Fruit fly (Drosophila melanogaster) whole organism, prepupa: ENCODE data around the gene CG14036.
A peak's percentile ranks its signal among the peaks of the same experiment; 100 is the strongest.

Experiments
- CG11762 ChIP-seq: fragments of 200-800 bp; sonication (Bioruptor generic); optimal IDR thresholded peaks from 3 replicates; lab custom pipeline; 2016; ENCODE audit warnings: missing biosample characterization, missing genetic modification characterization; ENCODE audit not compliant: insufficient read depth
- CG11902 ChIP-seq: fragments of 200-800 bp; sonication (Bioruptor generic); optimal IDR thresholded peaks from 3 replicates; lab custom pipeline; 2016; ENCODE audit warnings: missing biosample characterization, missing genetic modification characterization
- CG15336 ChIP-seq: fragments of 200-800 bp; sonication (Bioruptor generic); IDR thresholded peaks from 2 replicates; pipeline ENCODE4 v1.3.6; 2022; ENCODE audit warnings: missing biosample characterization, missing genetic modification characterization
- CG1621 ChIP-seq: fragments of 200-800 bp; sonication (Bioruptor generic); optimal IDR thresholded peaks from 3 replicates; lab custom pipeline; 2018; ENCODE audit warnings: missing biosample characterization, mild to moderate bottlenecking, missing genetic modification characterization
- CG16779 ChIP-seq: fragments of 200-800 bp; sonication (Bioruptor generic); optimal IDR thresholded peaks from 3 replicates; lab custom pipeline; 2017; ENCODE audit warnings: missing biosample characterization, mild to moderate bottlenecking, missing genetic modification characterization
- CG3032 ChIP-seq: fragments of 200-800 bp; optimal IDR thresholded peaks from 2 replicates; lab custom pipeline; 2019; ENCODE audit warnings: missing biosample characterization, mild to moderate bottlenecking, missing genetic modification characterization, moderate library complexity
- CG32006 ChIP-seq: fragments of 200-800 bp; sonication (Bioruptor generic); optimal IDR thresholded peaks from 3 replicates; lab custom pipeline; 2017; ENCODE audit warnings: missing biosample characterization, mild to moderate bottlenecking, missing genetic modification characterization
- CG4318 ChIP-seq: fragments of 200-800 bp; sonication (Bioruptor generic); optimal IDR thresholded peaks from 3 replicates; lab custom pipeline; 2017; ENCODE audit warnings: missing biosample characterization, mild to moderate bottlenecking, missing genetic modification characterization
- CG6276 ChIP-seq: fragments of 200-800 bp; sonication (Bioruptor generic); optimal IDR thresholded peaks from 2 replicates; lab custom pipeline; 2017; ENCODE audit warnings: missing biosample characterization, mild to moderate bottlenecking, missing genetic modification characterization
- CG6792 ChIP-seq: fragments of 200-800 bp; sonication (Bioruptor generic); optimal IDR thresholded peaks from 3 replicates; lab custom pipeline; 2016; ENCODE audit warnings: missing biosample characterization, missing genetic modification characterization
- CG6808 ChIP-seq: fragments of 200-800 bp; sonication (Bioruptor generic); optimal IDR thresholded peaks from 3 replicates; lab custom pipeline; 2017; ENCODE audit warnings: missing biosample characterization, missing genetic modification characterization, mild to moderate bottlenecking, moderate library complexity, missing genetic modification reagents
- CG6854 ChIP-seq: fragments of 200-800 bp; sonication (Bioruptor generic); optimal IDR thresholded peaks from 2 replicates; lab custom pipeline; 2017; ENCODE audit warnings: missing biosample characterization, mild to moderate bottlenecking, missing genetic modification characterization
- CG7368 ChIP-seq: fragments of 200-800 bp; sonication (Bioruptor generic); optimal IDR thresholded peaks from 3 replicates; lab custom pipeline; 2016; ENCODE audit warnings: missing biosample characterization, missing genetic modification characterization
- CG8119 ChIP-seq: fragments of 200-800 bp; sonication (Bioruptor generic); IDR thresholded peaks from 3 replicates; pipeline ENCODE4 v1.3.6; 2022; ENCODE audit warnings: missing biosample characterization, missing genetic modification characterization
- CG8632 ChIP-seq: fragments of 200-800 bp; sonication (Bioruptor generic); optimal IDR thresholded peaks from 3 replicates; lab custom pipeline; 2016; ENCODE audit warnings: missing biosample characterization, missing genetic modification characterization
- CG9139 ChIP-seq: fragments of 200-800 bp; sonication (Bioruptor generic); optimal IDR thresholded peaks from 3 replicates; lab custom pipeline; 2017; ENCODE audit warnings: missing biosample characterization, mild to moderate bottlenecking, missing genetic modification characterization
- Eip75B ChIP-seq: fragments of 200-800 bp; sonication (Bioruptor generic); optimal IDR thresholded peaks from 3 replicates; lab custom pipeline; 2016; ENCODE audit warnings: missing biosample characterization, missing genetic modification characterization
- Eip78C ChIP-seq: fragments of 200-800 bp; sonication (Bioruptor generic); peaks from one replicate; lab custom pipeline; 2016; ENCODE audit warnings: missing biosample characterization, missing genetic modification characterization
- Eip93F ChIP-seq: fragments of 200-800 bp; sonication (Bioruptor generic); optimal IDR thresholded peaks from 2 replicates; lab custom pipeline; 2016; ENCODE audit warnings: missing biosample characterization, mild to moderate bottlenecking, missing genetic modification characterization
- Ets96B ChIP-seq: fragments of 200-800 bp; optimal IDR thresholded peaks from 2 replicates; lab custom pipeline; 2019; ENCODE audit warnings: missing biosample characterization, mild to moderate bottlenecking, missing genetic modification characterization, moderate library complexity
- Hr39 ChIP-seq: fragments of 200-800 bp; sonication (Bioruptor generic); optimal IDR thresholded peaks from 2 replicates; lab custom pipeline; 2016; ENCODE audit warnings: missing biosample characterization, missing genetic modification characterization
- Lpt ChIP-seq: fragments of 200-800 bp; sonication (Bioruptor generic); optimal IDR thresholded peaks from 3 replicates; lab custom pipeline; 2016; ENCODE audit warnings: missing biosample characterization, missing genetic modification characterization
- Sox102F ChIP-seq: fragments of 200-800 bp; sonication (Bioruptor generic); optimal IDR thresholded peaks from 2 replicates; lab custom pipeline; 2016; ENCODE audit warnings: missing biosample characterization, mild to moderate bottlenecking, missing genetic modification characterization
- Sox14 ChIP-seq: fragments of 200-800 bp; sonication (Bioruptor generic); optimal IDR thresholded peaks from 3 replicates; lab custom pipeline; 2016; ENCODE audit warnings: missing biosample characterization, missing genetic modification characterization
- achi ChIP-seq: fragments of 200-800 bp; sonication (Bioruptor generic); optimal IDR thresholded peaks from 3 replicates; lab custom pipeline; 2016; ENCODE audit warnings: missing biosample characterization, missing genetic modification characterization
- dac ChIP-seq: fragments of 200-800 bp; sonication (Bioruptor generic); optimal IDR thresholded peaks from 2 replicates; lab custom pipeline; 2017; ENCODE audit warnings: missing biosample characterization, mild to moderate bottlenecking, missing genetic modification characterization
- dsx ChIP-seq: fragments of 200-800 bp; optimal IDR thresholded peaks from 3 replicates; lab custom pipeline; 2019; ENCODE audit warnings: missing biosample characterization, mild to moderate bottlenecking, missing genetic modification characterization, moderate library complexity; ENCODE audit not compliant: poor library complexity, severe bottlenecking
- esn ChIP-seq: fragments of 200-800 bp; sonication (Bioruptor generic); optimal IDR thresholded peaks from 2 replicates; lab custom pipeline; 2016; ENCODE audit warnings: missing biosample characterization, mild to moderate bottlenecking, missing genetic modification characterization, moderate library complexity
- fkh ChIP-seq: fragments of 200-800 bp; sonication (Bioruptor generic); optimal IDR thresholded peaks from 3 replicates; lab custom pipeline; 2017; ENCODE audit warnings: missing biosample characterization, mild to moderate bottlenecking, missing genetic modification characterization, moderate library complexity
- lz ChIP-seq: fragments of 200-800 bp; sonication (Bioruptor generic); optimal IDR thresholded peaks from 3 replicates; lab custom pipeline; 2016; ENCODE audit warnings: missing biosample characterization, missing genetic modification characterization
- net ChIP-seq: fragments of 200-800 bp; sonication (Bioruptor generic); optimal IDR thresholded peaks from 3 replicates; lab custom pipeline; 2016; ENCODE audit warnings: missing biosample characterization, missing genetic modification characterization
- pdm3 ChIP-seq: fragments of 200-800 bp; sonication (Bioruptor generic); optimal IDR thresholded peaks from 3 replicates; lab custom pipeline; 2016; ENCODE audit warnings: missing biosample characterization, missing genetic modification characterization
- salr ChIP-seq, 2 experiments: fragments of 200-800 bp; sonication (Bioruptor generic); optimal IDR thresholded peaks; 3 replicates each; lab custom pipeline; 2016 to 2018; ENCODE audit warnings: missing biosample characterization in 2 of 2, missing genetic modification characterization in 2 of 2, mild to moderate bottlenecking in 1 of 2
- spab ChIP-seq: fragments of 200-800 bp; sonication (Bioruptor generic); optimal IDR thresholded peaks from 2 replicates; lab custom pipeline; 2017; ENCODE audit warnings: missing biosample characterization, mild to moderate bottlenecking, missing genetic modification characterization, missing genetic modification reagents
- ss ChIP-seq, 2 experiments: fragments of 200-800 bp; sonication (Bioruptor generic); optimal IDR thresholded peaks; 2 replicates in 1 of 2; 3 replicates in 1 of 2; lab custom pipeline; 2017 to 2018; ENCODE audit warnings: mild to moderate bottlenecking in 2 of 2, missing biosample characterization in 2 of 2, missing genetic modification characterization in 2 of 2, moderate library complexity in 1 of 2
- svp ChIP-seq: fragments of 200-800 bp; sonication (Bioruptor generic); peaks from one replicate; lab custom pipeline; 2016; ENCODE audit warnings: missing biosample characterization, missing genetic modification characterization
- vri ChIP-seq: fragments of 200-800 bp; sonication (Bioruptor generic); optimal IDR thresholded peaks from 3 replicates; lab custom pipeline; 2016; ENCODE audit warnings: missing biosample characterization, mild to moderate bottlenecking, missing genetic modification characterization

Gene CG14036

DNA sequence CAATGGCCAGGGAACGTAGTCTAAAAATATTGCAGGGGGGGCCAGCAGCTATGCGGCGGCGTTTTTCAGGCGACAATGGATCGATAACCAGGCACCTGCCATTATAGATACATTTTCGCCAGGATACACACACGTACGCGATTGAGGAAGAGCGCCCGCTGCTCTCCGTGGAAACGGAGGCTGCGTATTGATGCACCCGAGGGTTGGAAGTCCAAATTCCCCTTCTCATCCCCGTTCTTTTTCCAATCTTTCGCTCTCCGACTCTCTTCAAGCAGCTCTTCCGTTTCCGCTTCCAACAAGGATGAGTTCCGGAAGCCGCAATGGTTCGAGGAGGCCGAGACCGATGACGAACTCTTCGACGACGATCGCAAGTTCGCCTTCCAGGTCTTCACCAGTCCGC lies 41.9 kb upstream of the CG14036 start:
- TF ChIP-seq CG7368 (GFP tag; lab: Kevin White, UChicago) = no peak
- peak; percentile 50 for TF ChIP-seq Eip78C (GFP tag; lab: Kevin White, UChicago)
- no peak for TF ChIP-seq CG11762 (GFP tag; lab: Kevin White, UChicago)
- no peak for TF ChIP-seq CG8632 (GFP tag; lab: Kevin White, UChicago)
- TF ChIP-seq esn (GFP tag; lab: Kevin White, UChicago) = no peak
- TF ChIP-seq CG1621 (tag; lab: Kevin White, UChicago) = no peak
- TF ChIP-seq CG9139 (GFP tag; lab: Kevin White, UChicago) = peak; percentile 11

DNA sequence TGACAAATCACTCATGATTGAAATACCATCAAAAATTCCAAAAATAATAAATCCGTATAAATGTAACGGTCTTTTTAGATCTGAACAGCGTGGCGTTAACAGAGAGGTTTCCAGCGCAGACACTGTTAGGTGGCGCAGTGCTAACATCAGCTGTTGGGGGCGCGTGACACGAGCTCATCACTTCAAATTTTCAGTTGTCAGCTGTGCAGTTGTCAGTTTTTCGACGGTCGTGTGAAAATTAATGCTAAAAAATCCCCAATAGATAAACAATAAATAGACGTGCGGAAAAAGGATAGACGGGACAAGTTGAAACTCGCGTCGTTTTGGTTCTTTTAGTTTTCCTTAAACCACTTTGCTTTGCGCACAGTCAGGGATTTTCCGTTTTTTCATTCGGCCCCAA lies 41.4 kb upstream of the CG14036 start, which contains the start of gene CG4230:
Gene CG4230 (plus strand): TSS at position 6 of the 400 bp plus-strand sequence.
- TF ChIP-seq esn (GFP tag; lab: Kevin White, UChicago) (peak; percentile 5), Eip78C (GFP tag; lab: Kevin White, UChicago) (peak; percentile 52), CG3032 (tag; lab: Kevin White, UChicago) (no peak), spab (no peak), achi (GFP tag; lab: Kevin White, UChicago) (peak; percentile 87), CG1621 (tag; lab: Kevin White, UChicago) (peak; percentile 71), Hr39 (no peak), dac (GFP tag; lab: Kevin White, UChicago) (no peak), CG15336 (no peak)

- TF ChIP-seq fkh (peak; percentile 53), Eip78C (GFP tag; lab: Kevin White, UChicago) (peak; percentile 29), CG11902 (GFP tag; lab: Kevin White, UChicago) (no peak), vri (peak; percentile 77), Eip93F (GFP tag; lab: Kevin White, UChicago) (peak; percentile 69), Ets96B (tag; lab: Kevin White, UChicago) (no peak), CG9139 (GFP tag; lab: Kevin White, UChicago) (no peak)
These were observed 40.6 kb upstream of the CG14036 start for dm6 chr2L:5095350-5095962.

- peak; percentile 31 for TF ChIP-seq Eip78C (GFP tag; lab: Kevin White, UChicago)
- no peak for TF ChIP-seq CG7368 (GFP tag; lab: Kevin White, UChicago)
- TF ChIP-seq dac (GFP tag; lab: Kevin White, UChicago) = no peak
- no peak for TF ChIP-seq spab
- TF ChIP-seq salr (GFP tag; optimal IDR thresholded peaks at IDR 0.05; lab: Kevin White, UChicago) = no peak
- TF ChIP-seq CG16779 (tag; lab: Kevin White, UChicago) = no peak
- TF ChIP-seq, all 60 proteins: peak for 1
These were observed 39.0 kb upstream of the CG14036 start, which contains the start of gene CG5828 for dm6 chr2L:5093772-5094350. Gene CG5828, plus strand, starts transcription at chr2L:5093976.

DNA sequence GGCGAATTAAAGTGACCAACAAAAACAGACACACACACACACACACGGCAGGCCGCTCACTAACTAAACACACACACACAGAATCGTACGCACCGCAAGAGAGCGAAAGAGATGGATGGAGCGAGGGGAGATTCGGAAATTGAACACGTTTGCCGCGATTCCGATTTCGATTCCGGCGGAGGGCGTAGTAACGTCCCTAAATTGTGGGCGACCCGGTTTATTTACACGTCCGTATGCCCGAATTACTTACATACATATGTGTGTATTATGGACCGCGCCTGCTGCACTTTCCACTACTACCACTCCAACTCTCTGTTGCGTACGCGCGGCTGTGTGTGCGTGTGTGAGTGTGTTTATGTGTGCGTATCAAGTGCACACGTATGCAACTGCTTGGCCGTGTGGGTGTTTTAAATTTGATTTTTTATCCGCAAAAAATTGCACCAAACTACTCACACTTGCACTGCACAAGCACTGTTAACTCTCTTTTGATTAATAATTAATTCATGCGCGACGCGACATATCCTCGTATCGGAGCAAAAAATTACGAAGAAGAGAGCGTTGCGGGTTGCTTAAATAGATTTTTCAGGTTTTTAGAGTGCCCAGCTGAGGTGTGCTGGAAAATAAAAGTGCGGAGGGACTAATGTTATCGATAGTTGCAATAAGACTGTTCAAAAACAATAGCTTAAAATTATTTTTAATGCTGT lies 38.3 kb upstream of the CG14036 start, which contains the start of gene Pgant5:
Gene Pgant5 (minus strand): TSS at position 601 of the 704 bp plus-strand sequence.
- peak; percentile 30; the same call in 1 of the 2 replicates for TF ChIP-seq CG15336
- no peak for TF ChIP-seq CG3032 (tag; lab: Kevin White, UChicago)
- peak; percentile 9 for TF ChIP-seq Ets96B (tag; lab: Kevin White, UChicago)
- TF ChIP-seq Eip75B (GFP tag; lab: Kevin White, UChicago) = peak; percentile 20
- TF ChIP-seq CG6792 (GFP tag; lab: Kevin White, UChicago) = peak; percentile 10
- peak; percentile 67 for TF ChIP-seq CG1621 (tag; lab: Kevin White, UChicago)
- TF ChIP-seq net (GFP tag; lab: Kevin White, UChicago) = peak; percentile 20
- peak in 1 of 2 experiments; percentile 2 for TF ChIP-seq salr (GFP tag; optimal IDR thresholded peaks at IDR 0.05; lab: Kevin White, UChicago)
- no peak for TF ChIP-seq CG4318 (GFP tag; lab: Kevin White, UChicago)
- TF ChIP-seq CG6276 (GFP tag; lab: Kevin White, UChicago) = peak; percentile 13
- TF ChIP-seq Lpt (GFP tag; lab: Kevin White, UChicago) = no peak
- TF ChIP-seq lz (GFP tag; lab: Kevin White, UChicago) = peak; percentile 6
- peak; percentile 70 for TF ChIP-seq svp (GFP tag; lab: Kevin White, UChicago)
- TF ChIP-seq ss (GFP tag; optimal IDR thresholded peaks at IDR 0.05; lab: Kevin White, UChicago) = peak; percentile 9 to 52
- peak; percentile 73 for TF ChIP-seq Eip78C (GFP tag; lab: Kevin White, UChicago)
- TF ChIP-seq CG6854 (GFP tag; lab: Kevin White, UChicago) = peak; percentile 36
- no peak for TF ChIP-seq pdm3 (GFP tag; lab: Kevin White, UChicago)
- TF ChIP-seq CG8119 (GFP tag; lab: Robert Waterston, UW) = peak; percentile 24; the same call in 1 of the 3 replicates
- peak; percentile 39 for TF ChIP-seq vri
- TF ChIP-seq Sox14 (GFP tag; lab: Kevin White, UChicago) = peak; percentile 27
- TF ChIP-seq dsx (GFP tag; lab: Kevin White, UChicago) = peak; percentile 26
- peak; percentile 17 for TF ChIP-seq CG32006 (GFP tag; lab: Kevin White, UChicago)
- TF ChIP-seq CG16779 (tag; lab: Kevin White, UChicago) = peak; percentile 46
- TF ChIP-seq CG6808 (GFP tag; lab: Kevin White, UChicago) = peak; percentile 40
- peak; percentile 45 for TF ChIP-seq Sox102F (GFP tag; lab: Kevin White, UChicago)
